Worm (Caenorhabditis elegans): ENCODE measurements around the gene Y48A6C.8.

DNA sequence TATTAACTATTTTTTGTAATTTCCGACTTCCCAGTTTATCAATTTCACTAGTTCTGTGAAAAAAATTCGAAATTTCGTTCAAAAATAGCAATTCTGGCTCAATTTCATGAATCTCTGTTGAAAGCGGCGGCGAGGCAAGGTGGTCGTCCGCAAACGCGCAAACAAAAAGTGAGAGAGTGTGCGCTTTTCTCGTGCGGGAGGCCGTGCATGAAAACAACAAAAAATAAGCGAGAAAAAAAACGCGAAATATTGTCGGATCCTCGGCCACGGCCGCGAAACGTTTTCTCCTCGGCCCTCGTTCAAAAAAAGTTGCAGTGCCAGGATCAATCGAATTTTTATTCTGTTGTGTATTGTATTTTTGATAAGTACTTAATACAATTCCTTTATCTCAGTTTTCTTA lies 14.7 kb downstream of the Y48A6C.8 start:
- TF ChIP-seq lin-15B (tag; optimal IDR thresholded peaks at IDR 0.05) (no peak), lin-39 (tag; optimal IDR thresholded peaks at IDR 0.05) (no peak), nhr-76 (tag; optimal IDR thresholded peaks at IDR 0.05) (no peak), ceh-32 (tag; optimal IDR thresholded peaks at IDR 0.05; ENCODE audit: poor library complexity) (no peak), ceh-82 (tag; optimal IDR thresholded peaks at IDR 0.05) (no peak), ztf-11 (tag; optimal IDR thresholded peaks at IDR 0.05) (no peak), F10B5.3 (tag; optimal IDR thresholded peaks at IDR 0.05) (no peak), unc-62 (GFP tag; optimal IDR thresholded peaks at IDR 0.05 in 1 of 2) (no peak), unc-62 (tag; optimal IDR thresholded peaks at IDR 0.05) (no peak), lin-1 (GFP tag; IDR thresholded peaks at IDR 0.05) (no peak), snpc-4 (tag; optimal IDR thresholded peaks at IDR 0.05) (no peak), nhr-237 (tag; optimal IDR thresholded peaks at IDR 0.05) (no peak), skn-1 (tag; optimal IDR thresholded peaks at IDR 0.05) (no peak), T20F7.1 (GFP tag; optimal IDR thresholded peaks at IDR 0.05) (peak; percentile 53), lsy-2 (tag; optimal IDR thresholded peaks at IDR 0.05) (peak in 1 of 2 experiments; percentile 47)
